Fruit fly (Drosophila melanogaster) whole organism, embryonic: Measurements from ENCODE around the gene VhaM9.7-b.

Source experiments
- ATbp ChIP-seq: fragments of 200-800 bp; sonication (Bioruptor generic); optimal IDR thresholded peaks from 2 replicates; lab custom pipeline; 2017; ENCODE audit warnings: missing biosample characterization, mild to moderate bottlenecking, missing genetic modification characterization, missing genetic modification reagents
- Asciz ChIP-seq: fragments of 200-800 bp; sonication (Bioruptor generic); optimal IDR thresholded peaks from 2 replicates; lab custom pipeline; 2017; ENCODE audit warnings: missing biosample characterization, mild to moderate bottlenecking, missing genetic modification characterization, missing genetic modification reagents
- Atf6 ChIP-seq: fragments of 200-800 bp; sonication (Bioruptor generic); IDR thresholded peaks from 2 replicates; pipeline ENCODE4 v1.3.6; 2022; ENCODE audit warnings: missing biosample characterization, missing genetic modification characterization
- CG11093 ChIP-seq: fragments of 200-800 bp; sonication (Bioruptor generic); IDR thresholded peaks from 3 replicates; pipeline ENCODE4 v1.3.6; 2022; ENCODE audit warnings: missing biosample characterization, missing genetic modification characterization
- CG13894 ChIP-seq: fragments of 200-800 bp; sonication (Bioruptor generic); optimal IDR thresholded peaks from 3 replicates; lab custom pipeline; 2018; ENCODE audit warnings: missing biosample characterization, mild to moderate bottlenecking, missing genetic modification characterization, moderate library complexity
- CG14050 ChIP-seq: fragments of 200-800 bp; sonication (Bioruptor generic); IDR thresholded peaks from 3 replicates; pipeline ENCODE4 v1.3.6; 2022; ENCODE audit warnings: missing biosample characterization, missing genetic modification characterization
- CG15073 ChIP-seq: fragments of 200-800 bp; sonication (Bioruptor generic); optimal IDR thresholded peaks from 2 replicates; lab custom pipeline; 2016; ENCODE audit warnings: missing biosample characterization, missing genetic modification characterization
- CG1529 ChIP-seq: fragments of 200-800 bp; sonication (Bioruptor generic); optimal IDR thresholded peaks from 3 replicates; lab custom pipeline; 2018; ENCODE audit warnings: missing biosample characterization, missing genetic modification characterization
- CG30403 ChIP-seq: fragments of 200-800 bp; sonication (Bioruptor generic); optimal IDR thresholded peaks from 3 replicates; lab custom pipeline; 2016; ENCODE audit warnings: missing biosample characterization, missing genetic modification characterization
- CG3065 ChIP-seq: fragments of 200-800 bp; sonication (Bioruptor generic); optimal IDR thresholded peaks from 2 replicates; lab custom pipeline; 2016; ENCODE audit warnings: missing biosample characterization, missing genetic modification characterization
- CG3281 ChIP-seq: fragments of 200-800 bp; sonication (Bioruptor generic); optimal IDR thresholded peaks from 3 replicates; lab custom pipeline; 2017; ENCODE audit warnings: missing biosample characterization, mild to moderate bottlenecking, missing genetic modification characterization
- CG4854 ChIP-seq: fragments of 200-800 bp; sonication (Bioruptor generic); optimal IDR thresholded peaks from 2 replicates; lab custom pipeline; 2016; ENCODE audit warnings: missing biosample characterization, missing genetic modification characterization, inconsistent platforms
- CG6175 ChIP-seq: fragments of 200-800 bp; sonication (Bioruptor generic); IDR thresholded peaks from 3 replicates; pipeline ENCODE4 v1.3.6; 2022; ENCODE audit warnings: missing biosample characterization, missing genetic modification characterization
- CG6272 ChIP-seq: fragments of 200-800 bp; sonication (Bioruptor generic); IDR thresholded peaks from 2 replicates; pipeline ENCODE4 v1.3.6; 2022; ENCODE audit warnings: missing biosample characterization, missing genetic modification characterization
- CG7839 ChIP-seq: fragments of 200-800 bp; sonication (Bioruptor generic); optimal IDR thresholded peaks from 3 replicates; lab custom pipeline; 2018; ENCODE audit warnings: missing biosample characterization, mild to moderate bottlenecking, missing genetic modification characterization, moderate library complexity
- CG8944 ChIP-seq: fragments of 200-800 bp; sonication (Bioruptor generic); optimal IDR thresholded peaks from 3 replicates; lab custom pipeline; 2016; ENCODE audit warnings: missing biosample characterization, missing genetic modification characterization
- CG9609 ChIP-seq: fragments of 200-800 bp; sonication (Bioruptor generic); optimal IDR thresholded peaks from 3 replicates; lab custom pipeline; 2016; ENCODE audit warnings: missing biosample characterization, missing genetic modification characterization
- Dek ChIP-seq: fragments of 200-800 bp; sonication (Bioruptor generic); optimal IDR thresholded peaks from 3 replicates; lab custom pipeline; 2019; ENCODE audit warnings: missing biosample characterization, mild to moderate bottlenecking, missing genetic modification characterization, moderate library complexity
- Dref ChIP-seq: fragments of 200-800 bp; sonication (Bioruptor generic); IDR thresholded peaks from 2 replicates; pipeline ENCODE4 v1.3.6; 2022; ENCODE audit warnings: missing biosample characterization, missing genetic modification characterization
- Kr ChIP-seq: fragments of 200-800 bp; sonication (Bioruptor generic); optimal IDR thresholded peaks from 2 replicates; lab custom pipeline; 2017; ENCODE audit warnings: missing biosample characterization, mild to moderate bottlenecking, missing genetic modification characterization
- Mad ChIP-seq: fragments of 200-800 bp; sonication (Bioruptor generic); optimal IDR thresholded peaks from 2 replicates; lab custom pipeline; 2016; ENCODE audit warnings: missing biosample characterization, missing genetic modification characterization
- Max ChIP-seq: fragments of 200-800 bp; sonication (Bioruptor generic); optimal IDR thresholded peaks from 2 replicates; lab custom pipeline; 2016; ENCODE audit warnings: missing biosample characterization, mild to moderate bottlenecking, missing genetic modification characterization
- NC2α ChIP-seq: fragments of 200-800 bp; sonication (Bioruptor generic); optimal IDR thresholded peaks from 2 replicates; lab custom pipeline; 2016; ENCODE audit warnings: missing biosample characterization, missing genetic modification characterization
- Neu2 ChIP-seq: fragments of 200-800 bp; sonication (Bioruptor generic); optimal IDR thresholded peaks from 3 replicates; lab custom pipeline; 2016; ENCODE audit warnings: missing biosample characterization, missing genetic modification characterization, borderline replicate concordance
- Nf-YA ChIP-seq: fragments of 200-800 bp; sonication (Bioruptor generic); IDR thresholded peaks from 2 replicates; pipeline ENCODE4 v1.3.6; 2022; ENCODE audit warnings: missing biosample characterization, missing genetic modification characterization
- NfI ChIP-seq: fragments of 200-800 bp; sonication (Bioruptor generic); optimal IDR thresholded peaks from 3 replicates; lab custom pipeline; 2018; ENCODE audit warnings: missing biosample characterization, mild to moderate bottlenecking, missing genetic modification characterization, moderate library complexity
- Oli ChIP-seq: fragments of 200-800 bp; sonication (Bioruptor generic); optimal IDR thresholded peaks from 2 replicates; lab custom pipeline; 2018; ENCODE audit warnings: missing biosample characterization, mild to moderate bottlenecking, missing genetic modification characterization, moderate library complexity
- Rfx ChIP-seq: fragments of 200-800 bp; sonication (Bioruptor generic); IDR thresholded peaks from 2 replicates; pipeline ENCODE4 v1.3.6; 2022; ENCODE audit warnings: missing biosample characterization, missing genetic modification characterization
- Usf ChIP-seq: fragments of 200-800 bp; sonication (Bioruptor generic); optimal IDR thresholded peaks from 2 replicates; lab custom pipeline; 2017; ENCODE audit warnings: missing genotype, missing biosample characterization, missing genetic modification characterization
- abd-A ChIP-seq: fragments of 200-800 bp; sonication (Bioruptor generic); optimal IDR thresholded peaks from 3 replicates; lab custom pipeline; 2019; ENCODE audit warnings: missing biosample characterization, mild to moderate bottlenecking, missing genetic modification characterization, moderate library complexity
- aop ChIP-seq: fragments of 200-800 bp; sonication (Bioruptor generic); IDR thresholded peaks from 2 replicates; pipeline ENCODE4 v1.3.6; 2022; ENCODE audit warnings: missing biosample characterization, missing genetic modification characterization
- ase ChIP-seq: fragments of 200-800 bp; sonication (Bioruptor generic); IDR thresholded peaks from 3 replicates; pipeline ENCODE4 v1.3.6; 2022; ENCODE audit warnings: missing biosample characterization, missing genetic modification characterization
- dysf ChIP-seq: fragments of 200-800 bp; sonication (Bioruptor generic); IDR thresholded peaks from 3 replicates; pipeline ENCODE4 v1.3.6; 2022; ENCODE audit warnings: missing biosample characterization, missing genetic modification characterization
- fd64A ChIP-seq: fragments of 200-800 bp; sonication (Bioruptor generic); optimal IDR thresholded peaks from 3 replicates; lab custom pipeline; 2018; ENCODE audit warnings: missing biosample characterization, mild to moderate bottlenecking, missing genetic modification characterization
- fru ChIP-seq: fragments of >200 bp; optimal IDR thresholded peaks from 2 replicates; lab custom pipeline; 2017
- gem ChIP-seq: fragments of 200-800 bp; sonication (Bioruptor generic); optimal IDR thresholded peaks from 2 replicates; lab custom pipeline; 2019; ENCODE audit warnings: missing biosample characterization, mild to moderate bottlenecking, missing genetic modification characterization, moderate library complexity
- gsb ChIP-seq: fragments of 200-800 bp; sonication (Bioruptor generic); IDR thresholded peaks from 2 replicates; pipeline ENCODE4 v1.3.6; 2022; ENCODE audit warnings: missing biosample characterization, missing genetic modification characterization
- hbn ChIP-seq: fragments of 200-800 bp; sonication (Bioruptor generic); IDR thresholded peaks from 2 replicates; pipeline ENCODE4 v1.3.6; 2022; ENCODE audit warnings: missing biosample characterization, missing genetic modification characterization; ENCODE audit not compliant: partially characterized antibody
- luna ChIP-seq: fragments of 200-800 bp; sonication (Bioruptor generic); optimal IDR thresholded peaks from 2 replicates; lab custom pipeline; 2016; ENCODE audit warnings: missing biosample characterization, missing genetic modification characterization
- nau ChIP-seq: fragments of 200-800 bp; sonication (Bioruptor generic); optimal IDR thresholded peaks from 3 replicates; lab custom pipeline; 2017; ENCODE audit warnings: missing biosample characterization, mild to moderate bottlenecking, missing genetic modification characterization, missing genetic modification reagents
- nom ChIP-seq: fragments of 200-800 bp; sonication (Bioruptor generic); optimal IDR thresholded peaks from 2 replicates; lab custom pipeline; 2017; ENCODE audit warnings: missing biosample characterization, missing genetic modification characterization, mild to moderate bottlenecking, moderate library complexity, missing genetic modification reagents
- pita ChIP-seq: fragments of 200-800 bp; sonication (Bioruptor generic); optimal IDR thresholded peaks from 2 replicates; lab custom pipeline; 2017; ENCODE audit warnings: missing biosample characterization, mild to moderate bottlenecking, missing genetic modification characterization
- salm ChIP-seq: fragments of 200-800 bp; sonication (Bioruptor generic); optimal IDR thresholded peaks from 2 replicates; lab custom pipeline; 2018; ENCODE audit warnings: missing biosample characterization, mild to moderate bottlenecking, missing genetic modification characterization
- scrt ChIP-seq: fragments of 200-800 bp; sonication (Bioruptor generic); optimal IDR thresholded peaks from 2 replicates; lab custom pipeline; 2018; ENCODE audit warnings: missing biosample characterization, mild to moderate bottlenecking, missing genetic modification characterization, moderate library complexity
- sens-2 ChIP-seq: fragments of 200-800 bp; sonication (Bioruptor generic); IDR thresholded peaks from 2 replicates; pipeline ENCODE4 v1.3.6; 2022; ENCODE audit warnings: missing biosample characterization, missing genetic modification characterization
- slp2 ChIP-seq: fragments of 200-800 bp; sonication (Bioruptor generic); optimal IDR thresholded peaks from 2 replicates; lab custom pipeline; 2016; ENCODE audit warnings: missing biosample characterization, missing genetic modification characterization
- sna ChIP-seq: fragments of 200-800 bp; sonication (Bioruptor generic); IDR thresholded peaks from 2 replicates; pipeline ENCODE4 v1.3.6; 2022; ENCODE audit warnings: missing biosample characterization, missing genetic modification characterization; ENCODE audit not compliant: partially characterized antibody
- vnd ChIP-seq: fragments of 200-800 bp; sonication (Bioruptor generic); IDR thresholded peaks from 3 replicates; pipeline ENCODE4 v1.3.6; 2022; ENCODE audit warnings: missing biosample characterization, missing genetic modification characterization; ENCODE audit not compliant: partially characterized antibody
- vvl ChIP-seq: fragments of 200-800 bp; sonication (Bioruptor generic); IDR thresholded peaks from 2 replicates; pipeline ENCODE4 v1.3.6; 2022; ENCODE audit warnings: missing biosample characterization, missing genetic modification characterization
- wek ChIP-seq: fragments of 200-800 bp; sonication (Bioruptor generic); optimal IDR thresholded peaks from 3 replicates; lab custom pipeline; 2018; ENCODE audit warnings: missing biosample characterization, mild to moderate bottlenecking, missing genetic modification characterization, moderate library complexity

The VhaM9.7-b gene

DNA sequence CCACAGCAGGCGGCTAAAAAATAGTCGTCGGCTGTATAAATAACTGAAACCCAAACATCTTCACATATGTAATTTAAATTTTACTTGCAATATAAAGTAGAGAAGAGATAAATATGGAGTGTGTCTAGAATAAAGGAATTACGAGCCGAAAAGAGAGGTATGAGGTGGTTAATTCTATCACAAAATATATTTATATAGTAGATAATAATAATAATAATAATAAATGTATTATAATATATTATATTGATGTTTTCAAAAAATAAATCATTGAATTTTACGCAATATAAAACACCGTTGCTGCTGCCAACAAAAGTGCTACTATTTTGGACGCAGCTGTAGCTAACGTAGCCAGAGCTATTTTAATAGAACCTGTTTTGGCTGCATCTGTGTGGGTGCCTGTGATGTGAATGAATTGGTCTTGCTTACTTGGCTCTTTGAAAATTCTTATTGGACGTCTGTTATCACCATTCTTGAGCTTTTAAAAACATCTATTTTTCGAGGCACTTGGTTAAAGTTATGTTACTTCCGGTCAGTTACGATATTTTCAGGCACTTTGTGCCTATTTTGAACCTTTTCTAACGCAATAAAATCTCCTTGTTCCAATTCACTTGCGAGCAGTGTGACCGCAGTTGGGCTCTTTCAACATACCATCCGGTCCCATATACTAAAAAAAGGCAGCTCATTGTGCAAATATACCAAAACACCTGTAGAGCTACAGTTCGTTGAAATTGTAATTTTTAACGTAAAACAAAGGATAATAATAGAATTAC is 42.6 kb upstream of the VhaM9.7-b start, which contains the start of gene Hr78 (continued):
- TF ChIP-seq luna (GFP tag; lab: Kevin White, UChicago) (no peak), Neu2 (GFP tag; lab: Kevin White, UChicago) (no peak), Kr (no peak), Mad (no peak), Usf (GFP tag; lab: Kevin White, UChicago) (peak; percentile 54), CG7839 (peak; percentile 89), CG6272 (GFP tag; lab: Robert Waterston, UW) (no peak), sens-2 (GFP tag; lab: Robert Waterston, UW) (peak; percentile 6; the same call in 1 of the 2 replicates), Max (GFP tag; lab: Kevin White, UChicago) (peak; percentile 10), dysf (peak; percentile 80), gem (tag; lab: Kevin White, UChicago) (peak; percentile 92), sna (peak; percentile 29; the same call in 1 of the 2 replicates), nom (GFP tag; lab: Kevin White, UChicago) (peak; percentile 75), vvl (GFP tag; lab: Robert Waterston, UW) (peak; percentile 88), CG13894 (tag; lab: Kevin White, UChicago) (no peak), Dek (tag; lab: Kevin White, UChicago) (peak; percentile 73), CG15073 (GFP tag; lab: Kevin White, UChicago) (no peak), Oli (peak; percentile 87), ATbp (GFP tag; lab: Kevin White, UChicago) (peak; percentile 79), Asciz (GFP tag; lab: Kevin White, UChicago) (peak; percentile 86), gsb (GFP tag; lab: Robert Waterston, UW) (0 out of 2 replicates have a peak, but pooled peaks have one; percentile 45), pita (GFP tag; lab: Kevin White, UChicago) (peak; percentile 4), nau (GFP tag; lab: Kevin White, UChicago) (no peak), CG1529 (GFP tag; lab: Kevin White, UChicago) (peak; percentile 57), hbn (GFP tag; lab: Robert Waterston, UW) (no peak), CG8944 (GFP tag; lab: Kevin White, UChicago) (no peak), abd-A (tag; lab: Kevin White, UChicago) (no peak), Dref (GFP tag; lab: Robert Waterston, UW) (no peak), fd64A (GFP tag; lab: Kevin White, UChicago) (peak; percentile 14), aop (GFP tag; lab: Robert Waterston, UW) (no peak), CG14050 (GFP tag; lab: Robert Waterston, UW) (peak; percentile 33; the same call in 1 of the 3 replicates), CG9609 (GFP tag; lab: Kevin White, UChicago) (no peak), wek (GFP tag; lab: Kevin White, UChicago) (no peak), scrt (GFP tag; lab: Kevin White, UChicago) (peak; percentile 91), Nf-YA (GFP tag; lab: Robert Waterston, UW) (no peak), CG4854 (no peak), salm (tag; lab: Kevin White, UChicago) (peak; percentile 84), CG11093 (no peak), CG6175 (no peak), NfI (peak; percentile 77), ase (GFP tag; lab: Robert Waterston, UW) (no peak; the same call in 2 of the 3 replicates), vnd (GFP tag; lab: Robert Waterston, UW) (no peak), slp2 (peak; percentile 34), CG30403 (peak; percentile 55), CG3281 (GFP tag; lab: Kevin White, UChicago) (peak; percentile 89), NC2α (GFP tag; lab: Kevin White, UChicago) (no peak), fru (lab: Kevin White, UChicago) (no peak), Rfx (peak; percentile 72), Atf6 (GFP tag; lab: Robert Waterston, UW) (peak; percentile 54; the same call in 1 of the 2 replicates), CG3065 (GFP tag; lab: Kevin White, UChicago) (peak; percentile 24)
